Fruit fly (Drosophila melanogaster) whole organism, embryonic: Measurements from ENCODE around the gene CG34310.

Experiments
- Adf1 ChIP-seq: fragments of 200-800 bp; sonication (Bioruptor generic); IDR thresholded peaks from 2 replicates; pipeline ENCODE4 v1.3.6; 2022; ENCODE audit warnings: missing biosample characterization, missing genetic modification characterization
- Bteb2 ChIP-seq: fragments of 200-800 bp; sonication (Bioruptor generic); optimal IDR thresholded peaks from 2 replicates; lab custom pipeline; 2016; ENCODE audit warnings: missing biosample characterization, missing genetic modification characterization
- CG1024 ChIP-seq: fragments of 200-800 bp; sonication (Bioruptor generic); IDR thresholded peaks from 2 replicates; pipeline ENCODE4 v1.3.6; 2022; ENCODE audit warnings: missing biosample characterization, missing genetic modification characterization
- CG10959 ChIP-seq: fragments of 200-800 bp; sonication (Bioruptor generic); IDR thresholded peaks from 2 replicates; pipeline ENCODE4 v1.3.6; 2022; ENCODE audit warnings: missing biosample characterization, missing genetic modification characterization
- CG12299 ChIP-seq: fragments of 200-800 bp; sonication (Bioruptor generic); optimal IDR thresholded peaks from 2 replicates; lab custom pipeline; 2018; ENCODE audit warnings: missing biosample characterization, mild to moderate bottlenecking, missing genetic modification characterization
- CG1233 ChIP-seq: fragments of 200-800 bp; sonication (Bioruptor generic); optimal IDR thresholded peaks from 4 replicates; lab custom pipeline; 2018; ENCODE audit warnings: missing biosample characterization, mild to moderate bottlenecking, missing genetic modification characterization
- CG13894 ChIP-seq: fragments of 200-800 bp; sonication (Bioruptor generic); optimal IDR thresholded peaks from 3 replicates; lab custom pipeline; 2018; ENCODE audit warnings: missing biosample characterization, mild to moderate bottlenecking, missing genetic modification characterization, moderate library complexity
- CG18262 ChIP-seq: fragments of 200-800 bp; optimal IDR thresholded peaks from 3 replicates; lab custom pipeline; 2019; ENCODE audit warnings: missing biosample characterization, mild to moderate bottlenecking, missing genetic modification characterization, moderate library complexity
- CG31224 ChIP-seq: fragments of 200-800 bp; sonication (Bioruptor generic); IDR thresholded peaks from 2 replicates; pipeline ENCODE4 v1.3.6; 2022; ENCODE audit warnings: missing biosample characterization, missing genetic modification characterization
- CG31441 ChIP-seq: fragments of 200-800 bp; sonication (Bioruptor generic); IDR thresholded peaks from 2 replicates; pipeline ENCODE4 v1.3.6; 2022; ENCODE audit warnings: missing biosample characterization, missing genetic modification characterization
- CG32532 ChIP-seq: fragments of 200-800 bp; sonication (Bioruptor generic); IDR thresholded peaks from 2 replicates; pipeline ENCODE4 v1.3.6; 2022; ENCODE audit warnings: missing biosample characterization, missing genetic modification characterization
- CG34224 ChIP-seq: fragments of 200-800 bp; sonication (Bioruptor generic); IDR thresholded peaks from 3 replicates; pipeline ENCODE4 v1.3.6; 2022; ENCODE audit warnings: missing biosample characterization, missing genetic modification characterization; ENCODE audit not compliant: partially characterized antibody
- CG34422 ChIP-seq: fragments of 200-800 bp; sonication (Bioruptor generic); IDR thresholded peaks from 3 replicates; pipeline ENCODE4 v1.3.6; 2022; ENCODE audit warnings: missing biosample characterization, missing genetic modification characterization
- CG4360 ChIP-seq: fragments of 200-800 bp; sonication (Bioruptor generic); IDR thresholded peaks from 2 replicates; pipeline ENCODE4 v1.3.6; 2022; ENCODE audit warnings: missing biosample characterization, missing genetic modification characterization
- CG4730 ChIP-seq: fragments of 200-800 bp; sonication (Bioruptor generic); IDR thresholded peaks from 2 replicates; pipeline ENCODE4 v1.3.6; 2022; ENCODE audit warnings: missing biosample characterization, missing genetic modification characterization
- CG6175 ChIP-seq: fragments of 200-800 bp; sonication (Bioruptor generic); IDR thresholded peaks from 3 replicates; pipeline ENCODE4 v1.3.6; 2022; ENCODE audit warnings: missing biosample characterization, missing genetic modification characterization
- CG6272 ChIP-seq: fragments of 200-800 bp; sonication (Bioruptor generic); IDR thresholded peaks from 2 replicates; pipeline ENCODE4 v1.3.6; 2022; ENCODE audit warnings: missing biosample characterization, missing genetic modification characterization
- Dip2 ChIP-seq: fragments of 200-800 bp; sonication (Bioruptor generic); IDR thresholded peaks from 2 replicates; pipeline ENCODE4 v1.3.6; 2022; ENCODE audit warnings: missing biosample characterization, missing genetic modification characterization
- Dref ChIP-seq: fragments of 200-800 bp; sonication (Bioruptor generic); IDR thresholded peaks from 2 replicates; pipeline ENCODE4 v1.3.6; 2022; ENCODE audit warnings: missing biosample characterization, missing genetic modification characterization
- Hand ChIP-seq: fragments of 200-800 bp; sonication (Bioruptor generic); optimal IDR thresholded peaks from 2 replicates; lab custom pipeline; 2017; ENCODE audit warnings: mild to moderate bottlenecking, missing biosample characterization, missing genetic modification reagents, missing genetic modification characterization
- Hmx ChIP-seq: fragments of 200-800 bp; sonication (Bioruptor generic); optimal IDR thresholded peaks from 2 replicates; lab custom pipeline; 2016; ENCODE audit warnings: missing biosample characterization, missing genetic modification characterization
- Lim3 ChIP-seq: fragments of 200-800 bp; sonication (Bioruptor generic); IDR thresholded peaks from 2 replicates; pipeline ENCODE4 v1.3.6; 2022; ENCODE audit warnings: missing biosample characterization, missing genetic modification characterization
- Max ChIP-seq: fragments of 200-800 bp; sonication (Bioruptor generic); optimal IDR thresholded peaks from 2 replicates; lab custom pipeline; 2016; ENCODE audit warnings: missing biosample characterization, mild to moderate bottlenecking, missing genetic modification characterization
- Myb ChIP-seq: fragments of 200-800 bp; sonication (Bioruptor generic); optimal IDR thresholded peaks from 2 replicates; lab custom pipeline; 2016; ENCODE audit warnings: missing biosample characterization, missing genetic modification characterization
- Nf-YC ChIP-seq: fragments of 200-800 bp; optimal IDR thresholded peaks from 3 replicates; lab custom pipeline; 2019; ENCODE audit warnings: missing biosample characterization, mild to moderate bottlenecking, missing genetic modification characterization, moderate library complexity
- Opbp ChIP-seq: fragments of 200-800 bp; sonication (Bioruptor generic); IDR thresholded peaks from 3 replicates; pipeline ENCODE4 v1.3.6; 2022; ENCODE audit warnings: missing biosample characterization, missing genetic modification characterization; ENCODE audit not compliant: partially characterized antibody
- PHDP ChIP-seq: fragments of 200-800 bp; sonication (Bioruptor generic); optimal IDR thresholded peaks from 3 replicates; lab custom pipeline; 2018; ENCODE audit warnings: missing biosample characterization, mild to moderate bottlenecking, missing genetic modification characterization, moderate library complexity
- Poxn ChIP-seq: fragments of 200-800 bp; sonication (Bioruptor generic); IDR thresholded peaks from 2 replicates; pipeline ENCODE4 v1.3.6; 2022; ENCODE audit warnings: missing biosample characterization, missing genetic modification characterization
- Sin3A ChIP-seq: fragments of >200 bp; optimal IDR thresholded peaks from 2 replicates; lab custom pipeline; 2018
- Stat92E ChIP-seq, 3 experiments: fragments of >200 bp in 2 of 3; fragments of 200-800 bp in 1 of 3; sonication (Bioruptor generic) in 1 of 3; optimal IDR thresholded peaks; 2 replicates each; lab custom pipeline; 2017 to 2019; ENCODE audit warnings: missing biosample characterization in 3 of 3, missing genetic modification characterization in 3 of 3, mild to moderate bottlenecking in 1 of 3, moderate library complexity in 1 of 3
- cato ChIP-seq: fragments of 200-800 bp; sonication (Bioruptor generic); optimal IDR thresholded peaks from 2 replicates; lab custom pipeline; 2016; ENCODE audit warnings: missing biosample characterization, missing genetic modification characterization, borderline replicate concordance
- chm ChIP-seq: fragments of 200-800 bp; sonication (Bioruptor generic); IDR thresholded peaks from 2 replicates; pipeline ENCODE4 v1.3.6; 2022; ENCODE audit warnings: missing biosample characterization, missing genetic modification characterization
- en ChIP-seq: fragments of 200-800 bp; sonication (Bioruptor generic); optimal IDR thresholded peaks from 2 replicates; lab custom pipeline; 2016; ENCODE audit warnings: missing biosample characterization, missing genetic modification characterization
- ewg ChIP-seq: fragments of 200-800 bp; sonication (Bioruptor generic); optimal IDR thresholded peaks from 3 replicates; lab custom pipeline; 2017; ENCODE audit warnings: mild to moderate bottlenecking, missing biosample characterization, missing genetic modification reagents, missing genetic modification characterization
- fd3F ChIP-seq: fragments of 200-800 bp; sonication (Bioruptor generic); optimal IDR thresholded peaks from 2 replicates; lab custom pipeline; 2018; ENCODE audit warnings: missing biosample characterization, mild to moderate bottlenecking, missing genetic modification characterization, moderate library complexity
- grau ChIP-seq: fragments of 200-800 bp; optimal IDR thresholded peaks from 3 replicates; lab custom pipeline; 2019; ENCODE audit warnings: missing biosample characterization, mild to moderate bottlenecking, missing genetic modification characterization, moderate library complexity
- hkb ChIP-seq, 2 experiments: fragments of 200-800 bp in 1 of 2; fragments of >200 bp in 1 of 2; sonication (Bioruptor generic) in 1 of 2; IDR thresholded peaks in 1 of 2; optimal IDR thresholded peaks in 1 of 2; 2 replicates each; pipeline versions ENCODE4 v1.3.6 to Lab custom; 2017 to 2022; ENCODE audit warnings: missing biosample characterization in 1 of 2, missing genetic modification characterization in 1 of 2
- mam ChIP-seq: fragments of 200-800 bp; sonication (Bioruptor generic); optimal IDR thresholded peaks from 3 replicates; lab custom pipeline; 2016; ENCODE audit warnings: missing biosample characterization, missing genetic modification characterization
- mld ChIP-seq: fragments of 200-800 bp; sonication (Bioruptor generic); IDR thresholded peaks from 3 replicates; pipeline ENCODE4 v1.3.6; 2022; ENCODE audit warnings: missing biosample characterization, missing genetic modification characterization; ENCODE audit not compliant: partially characterized antibody
- nom ChIP-seq: fragments of 200-800 bp; sonication (Bioruptor generic); optimal IDR thresholded peaks from 2 replicates; lab custom pipeline; 2017; ENCODE audit warnings: missing biosample characterization, missing genetic modification characterization, mild to moderate bottlenecking, moderate library complexity, missing genetic modification reagents
- odd ChIP-seq: fragments of 200-800 bp; sonication (Bioruptor generic); optimal IDR thresholded peaks from 2 replicates; lab custom pipeline; 2017; ENCODE audit warnings: missing biosample characterization, mild to moderate bottlenecking, missing genetic modification characterization
- prd ChIP-seq, 3 experiments: fragments of >200 bp in 2 of 3; fragments of 200-800 bp in 1 of 3; sonication (Bioruptor generic) in 1 of 3; optimal IDR thresholded peaks in 2 of 3; IDR thresholded peaks in 1 of 3; 2 replicates in 2 of 3; 3 replicates in 1 of 3; pipeline versions ENCODE4 v1.3.6 to Lab custom; 2017 to 2022; ENCODE audit warnings: missing biosample characterization in 1 of 3, missing genetic modification characterization in 1 of 3
- pros ChIP-seq: fragments of 200-800 bp; sonication (Bioruptor generic); optimal IDR thresholded peaks from 3 replicates; lab custom pipeline; 2019; ENCODE audit warnings: missing biosample characterization, mild to moderate bottlenecking, missing genetic modification characterization, moderate library complexity
- run ChIP-seq: fragments of 200-800 bp; sonication (Bioruptor generic); optimal IDR thresholded peaks from 3 replicates; lab custom pipeline; 2018; ENCODE audit warnings: missing biosample characterization, mild to moderate bottlenecking, missing genetic modification characterization
- sob ChIP-seq: fragments of 200-800 bp; sonication (Bioruptor generic); IDR thresholded peaks from 2 replicates; pipeline ENCODE4 v1.3.6; 2022; ENCODE audit warnings: missing biosample characterization, missing genetic modification characterization
- stc ChIP-seq: fragments of 200-800 bp; sonication (Bioruptor generic); IDR thresholded peaks from 2 replicates; pipeline ENCODE4 v1.3.6; 2022; ENCODE audit warnings: missing biosample characterization, missing genetic modification characterization
- zf30C ChIP-seq: fragments of 200-800 bp; sonication (Bioruptor generic); optimal IDR thresholded peaks from 3 replicates; lab custom pipeline; 2018; ENCODE audit warnings: missing biosample characterization, mild to moderate bottlenecking, missing genetic modification characterization

Gene CG34310

DNA sequence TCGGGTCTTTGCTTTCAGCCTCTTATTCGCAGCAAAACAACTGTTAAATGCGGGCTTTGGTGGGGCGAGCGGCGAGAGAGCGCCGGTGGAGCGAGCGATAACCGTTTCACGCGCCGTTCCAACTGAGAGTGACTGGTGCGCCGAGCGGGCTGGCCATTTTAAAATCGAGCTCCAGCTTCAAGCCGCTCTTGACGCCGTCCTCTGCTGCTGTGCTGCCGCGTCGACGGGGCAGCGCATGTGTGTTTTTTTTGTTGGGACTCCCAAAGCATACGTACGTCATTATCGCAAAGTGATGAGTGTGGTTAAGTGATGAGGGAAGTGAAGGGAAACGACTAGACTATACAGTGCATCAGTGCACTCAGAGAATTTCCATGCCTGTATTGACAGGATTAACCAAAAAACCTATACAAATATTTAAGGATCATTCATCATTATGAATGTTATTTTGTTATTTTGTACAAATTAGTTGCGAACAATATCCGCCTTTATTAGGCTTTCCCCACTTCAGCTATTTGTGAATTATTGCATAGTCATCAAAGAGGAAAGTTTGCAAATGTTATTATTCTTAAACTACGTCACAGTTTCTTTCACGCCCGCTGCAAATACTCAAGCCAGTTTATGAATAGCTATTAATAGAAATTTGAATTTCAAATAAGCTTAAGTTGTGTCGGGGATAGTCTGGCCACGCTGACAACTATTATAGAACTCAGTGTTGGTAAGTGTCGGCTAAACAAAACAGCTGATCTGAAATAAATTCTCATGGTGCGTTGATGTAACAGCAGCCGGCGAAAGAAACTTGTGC is 9.9 kb downstream of the CG34310 start, which contains the start of gene Spn27A (continued):
- TF ChIP-seq mld (GFP tag; lab: Robert Waterston, UW) (no peak), Hand (GFP tag; lab: Kevin White, UChicago) (no peak), Opbp (GFP tag; lab: Robert Waterston, UW) (0 out of 3 replicates have a peak, but pooled peaks have one; percentile 41), CG31224 (GFP tag; lab: Robert Waterston, UW) (no peak), Stat92E (GFP tag; optimal IDR thresholded peaks at IDR 0.05; lab: Kevin White, UChicago) (peak in 1 of 3 experiments; percentile 24), ewg (GFP tag; lab: Kevin White, UChicago) (peak; percentile 33), grau (tag; lab: Kevin White, UChicago) (peak; percentile 54), CG6272 (GFP tag; lab: Robert Waterston, UW) (no peak), Bteb2 (GFP tag; lab: Kevin White, UChicago) (peak; percentile 10), CG6175 (GFP tag; lab: Robert Waterston, UW) (no peak; the same call in 2 of the 3 replicates), mam (peak; percentile 71), CG32532 (no peak; the same call in 1 of the 2 replicates), CG34422 (no peak), zf30C (GFP tag; lab: Kevin White, UChicago) (peak; percentile 6), cato (no peak), prd (optimal IDR thresholded peaks at IDR 0.05; lab: Kevin White, UChicago) (no peak), prd (GFP tag; IDR thresholded peaks at IDR 0.05; lab: Robert Waterston, UW) (peak; percentile 54; the same call in 2 of the 3 replicates), fd3F (GFP tag; lab: Kevin White, UChicago) (peak; percentile 27), Poxn (GFP tag; lab: Robert Waterston, UW) (no peak), CG34224 (GFP tag; lab: Robert Waterston, UW) (peak; percentile 37; the same call in 2 of the 3 replicates), CG4360 (GFP tag; lab: Robert Waterston, UW) (peak; percentile 5; the same call in 1 of the 2 replicates), CG1024 (GFP tag; lab: Robert Waterston, UW) (no peak), Nf-YC (tag; lab: Kevin White, UChicago) (peak; percentile 6), CG31441 (no peak; the same call in 1 of the 2 replicates), sob (GFP tag; lab: Robert Waterston, UW) (0 out of 2 replicates have a peak, but pooled peaks have one; percentile 35), hkb (optimal IDR thresholded peaks at IDR 0.05; lab: Kevin White, UChicago) (no peak), hkb (GFP tag; IDR thresholded peaks at IDR 0.05; lab: Robert Waterston, UW) (peak; percentile 50; the same call in 1 of the 2 replicates), chm (GFP tag; lab: Robert Waterston, UW) (no peak; the same call in 1 of the 2 replicates), CG18262 (tag; lab: Kevin White, UChicago) (peak; percentile 71), CG12299 (tag; lab: Kevin White, UChicago) (peak; percentile 52), Dip2 (GFP tag; lab: Robert Waterston, UW) (no peak), stc (GFP tag; lab: Robert Waterston, UW) (0 out of 2 replicates have a peak, but pooled peaks have one; percentile 41), CG1233 (GFP tag; lab: Kevin White, UChicago) (peak; percentile 54), Myb (GFP tag; lab: Kevin White, UChicago) (peak; percentile 79), Lim3 (GFP tag; lab: Robert Waterston, UW) (no peak), Hmx (no peak), Dref (GFP tag; lab: Robert Waterston, UW) (0 out of 2 replicates have a peak, but pooled peaks have one; percentile 33), pros (GFP tag; lab: Kevin White, UChicago) (no peak), odd (GFP tag; lab: Kevin White, UChicago) (peak; percentile 28), CG13894 (tag; lab: Kevin White, UChicago) (peak; percentile 15), CG4730 (GFP tag; lab: Robert Waterston, UW) (0 out of 2 replicates have a peak, but pooled peaks have one; percentile 25), nom (GFP tag; lab: Kevin White, UChicago) (peak; percentile 86), en (GFP tag; lab: Kevin White, UChicago) (peak; percentile 19), Adf1 (GFP tag; lab: Robert Waterston, UW) (peak; percentile 93), run (tag; lab: Kevin White, UChicago) (no peak), CG10959 (GFP tag; lab: Robert Waterston, UW) (no peak), Max (GFP tag; lab: Kevin White, UChicago) (peak; percentile 66), Sin3A (peak; percentile 25), PHDP (tag; lab: Kevin White, UChicago) (peak; percentile 37)
